Worm (Caenorhabditis elegans): ENCODE measurements around the gene mrpl-50.
A peak's percentile ranks its signal among the peaks of the same experiment; 100 is the strongest.

Gene mrpl-50

ce11 chrII:8969251-8970183, 39.9 kb downstream of the mrpl-50 start, which contains the start of the genes szy-20 and C18E9.5 (continued):
- TF ChIP-seq dox-1 (GFP tag; IDR thresholded peaks at IDR 0.05) (peak; percentile 71), ztf-28 (GFP tag; IDR thresholded peaks at IDR 0.05) (peak; percentile 33; the same call in 1 of the 2 replicates), hmg-1.2 (GFP tag; IDR thresholded peaks at IDR 0.05) (peak; percentile 47), ceh-27 (GFP tag; optimal IDR thresholded peaks at IDR 0.05) (no peak), ztf-18 (tag; optimal IDR thresholded peaks at IDR 0.05) (peak; percentile 93), ceh-40 (GFP tag; IDR thresholded peaks at IDR 0.05) (no peak)

ce11 chrII:8973516-8974043, 43.9 kb downstream of the mrpl-50 start, which contains the start of gene tomm-40:
Gene tomm-40, minus strand, starts transcription at chrII:8973566.
- TF ChIP-seq F52B5.7 (tag; optimal IDR thresholded peaks at IDR 0.05) (no peak), ceh-79 (tag; optimal IDR thresholded peaks at IDR 0.05) (no peak), attf-3 (GFP tag; conservative IDR thresholded peaks at IDR 0.05) (peak; percentile 93)

Data from whole organism, young adult.